Fruit fly (Drosophila melanogaster): ENCODE results near the gene CG9377.
A peak's percentile ranks its signal among the peaks of the same experiment; 100 is the strongest.

CG9377 gene

DNA sequence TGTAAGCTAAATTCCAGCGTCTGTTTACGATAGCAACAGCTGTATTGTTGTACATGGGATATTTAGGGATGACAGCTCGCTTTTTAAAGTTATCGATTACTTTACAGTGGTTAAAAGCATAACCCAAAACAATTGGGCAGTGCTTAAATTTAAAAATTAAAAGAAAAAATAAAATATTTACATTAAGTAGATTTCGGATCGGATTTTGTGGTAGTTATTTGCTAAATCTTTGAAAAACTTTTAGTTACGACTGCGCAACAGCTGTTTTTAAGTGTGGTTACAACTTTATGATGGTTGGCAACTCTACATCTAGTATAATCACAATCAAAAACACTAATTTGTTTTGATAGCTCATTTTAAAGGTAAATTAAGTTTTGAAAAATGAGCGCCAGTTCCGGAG is 25.9 kb upstream of the CG9377 start, which contains the start of the genes Ing5 and CG7099 (continued):
- TF ChIP-seq CG3847 (GFP tag; IDR thresholded peaks at IDR 0.05) (peak; percentile 97), lbe (GFP tag; optimal IDR thresholded peaks at IDR 0.05) (peak; percentile 95), CG11093 (GFP tag; IDR thresholded peaks at IDR 0.05) (peak; percentile 95), gt (GFP tag; IDR thresholded peaks at IDR 0.05) (peak; percentile 92), CG18764 (GFP tag; optimal IDR thresholded peaks at IDR 0.05) (peak; percentile 96), Drgx (GFP tag; IDR thresholded peaks at IDR 0.05) (peak; percentile 88), Deaf1 (tag; optimal IDR thresholded peaks at IDR 0.05) (no peak), bowl (GFP tag; IDR thresholded peaks at IDR 0.05) (peak; percentile 87), ase (GFP tag; IDR thresholded peaks at IDR 0.05) (peak; percentile 96), Atf-2 (GFP tag; optimal IDR thresholded peaks at IDR 0.05) (peak; percentile 83), stwl (tag; optimal IDR thresholded peaks at IDR 0.05) (peak; percentile 92), ems (GFP tag; optimal IDR thresholded peaks at IDR 0.05) (peak; percentile 95), esg (GFP tag; conservative IDR thresholded peaks at IDR 0.05) (peak; percentile 94), croc (GFP tag; conservative IDR thresholded peaks at IDR 0.05) (peak; percentile 94), CG7786 (GFP tag; optimal IDR thresholded peaks at IDR 0.05) (peak; percentile 86), grn (GFP tag; optimal IDR thresholded peaks at IDR 0.05) (no peak), zf30C (GFP tag; optimal IDR thresholded peaks at IDR 0.05) (no peak), ERR (GFP tag; optimal IDR thresholded peaks at IDR 0.05) (peak; percentile 78), CG1647 (GFP tag; optimal IDR thresholded peaks at IDR 0.05) (peak; percentile 94), YL-1 (GFP tag; optimal IDR thresholded peaks at IDR 0.05) (peak; percentile 92), CG4730 (GFP tag; IDR thresholded peaks at IDR 0.05) (peak; percentile 97), CG17359 (tag; optimal IDR thresholded peaks at IDR 0.05) (peak; percentile 96), p53 (GFP tag; optimal IDR thresholded peaks at IDR 0.05) (peak; percentile 36), fd3F (GFP tag; optimal IDR thresholded peaks at IDR 0.05) (peak; percentile 96), BtbVII (GFP tag; optimal IDR thresholded peaks at IDR 0.05) (peak; percentile 89), slou (GFP tag; optimal IDR thresholded peaks at IDR 0.05) (peak; percentile 97), nom (GFP tag; optimal IDR thresholded peaks at IDR 0.05) (peak; percentile 82), unc-4 (GFP tag; IDR thresholded peaks at IDR 0.05; ENCODE audit: partially characterized antibody) (peak; percentile 60), CG7556 (GFP tag; optimal IDR thresholded peaks at IDR 0.05) (peak; percentile 92), Adf1 (GFP tag; IDR thresholded peaks at IDR 0.05) (peak; percentile 72), slbo (GFP tag; IDR thresholded peaks at IDR 0.05) (peak; percentile 99), pfk (GFP tag; optimal IDR thresholded peaks at IDR 0.05) (peak; percentile 52), CG10147 (GFP tag; optimal IDR thresholded peaks at IDR 0.05) (peak; percentile 93), cato (GFP tag; optimal IDR thresholded peaks at IDR 0.05; ENCODE audit: borderline replicate concordance) (peak; percentile 94), CG4820 (GFP tag; optimal IDR thresholded peaks at IDR 0.05) (peak; percentile 94), Dp (GFP tag; optimal IDR thresholded peaks at IDR 0.05) (peak; percentile 50), pros (GFP tag; optimal IDR thresholded peaks at IDR 0.05) (no peak), dmrt11E (tag; optimal IDR thresholded peaks at IDR 0.05) (peak; percentile 96), lola (GFP tag; optimal IDR thresholded peaks at IDR 0.05) (peak in 1 of 3 experiments; percentile 94), so (GFP tag; IDR thresholded peaks at IDR 0.05) (peak; percentile 94), HHEX (GFP tag; optimal IDR thresholded peaks at IDR 0.05) (peak; percentile 95), Antp (GFP tag; optimal IDR thresholded peaks at IDR 0.05) (peak; percentile 83), repo (GFP tag; optimal IDR thresholded peaks at IDR 0.05) (peak; percentile 71), CG16813 (GFP tag; IDR thresholded peaks at IDR 0.05; ENCODE audit: partially characterized antibody) (peak; percentile 62), tio (GFP tag; optimal IDR thresholded peaks at IDR 0.05) (peak; percentile 96), CG3995 (GFP tag; optimal IDR thresholded peaks at IDR 0.05) (peak; percentile 73), Hsf (GFP tag; optimal IDR thresholded peaks at IDR 0.05) (peak; percentile 97), CG7372 (GFP tag; IDR thresholded peaks at IDR 0.05) (peak; percentile 96), CG12155 (GFP tag; optimal IDR thresholded peaks at IDR 0.05) (peak; percentile 96), org-1 (GFP tag; optimal IDR thresholded peaks at IDR 0.05) (peak; percentile 84), Jarid2 (GFP tag; optimal IDR thresholded peaks at IDR 0.05) (no peak)

Measured in whole organism, embryonic.